Worm (Caenorhabditis elegans) whole organism, L4/young adult: Measurements from ENCODE around the gene gpd-3.

Experiments used
- W03F9.2 ChIP-seq: fragments of 150-350 bp; optimal IDR thresholded peaks from 2 replicates; lab custom pipeline; 2014; ENCODE audit warnings: missing biosample characterization, missing genetic modification characterization
- dao-5 ChIP-seq: sonication (generic microtip); optimal IDR thresholded peaks from 2 replicates; lab custom pipeline; 2016; ENCODE audit warnings: missing genotype, missing genetic modification characterization, moderate library complexity, missing compliant biosample characterization
- him-1 ChIP-seq: sonication (generic microtip); optimal IDR thresholded peaks from 2 replicates; lab custom pipeline; 2016; ENCODE audit warnings: missing genotype, missing genetic modification reagents, missing genetic modification characterization, missing compliant biosample characterization

The gpd-3 gene

DNA sequence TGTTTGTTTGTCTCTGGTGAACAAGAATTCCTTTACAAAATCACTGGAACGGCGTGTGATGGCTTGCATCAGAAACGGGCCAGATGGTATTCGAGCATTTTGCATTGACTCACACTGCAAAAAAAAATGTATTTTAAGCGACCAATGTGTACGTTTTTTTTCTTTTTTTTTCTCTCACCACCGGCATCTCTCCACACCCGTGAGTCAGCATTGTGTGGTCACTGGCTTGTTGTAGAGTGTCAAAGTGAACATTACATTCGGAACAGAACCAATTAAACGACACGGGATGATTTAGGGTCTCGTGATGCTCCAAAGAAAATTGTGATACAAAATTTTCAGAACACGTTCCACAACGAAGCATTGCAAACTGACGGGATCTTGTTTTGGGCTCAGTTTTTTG lies 11.6 kb downstream of the gpd-3 start:
- TF ChIP-seq him-1, result no peak
- no peak for TF ChIP-seq dao-5 (tag; lab: Kevin White, UChicago)
- TF ChIP-seq W03F9.2 (tag; lab: Kevin White, UChicago), result no peak

DNA sequence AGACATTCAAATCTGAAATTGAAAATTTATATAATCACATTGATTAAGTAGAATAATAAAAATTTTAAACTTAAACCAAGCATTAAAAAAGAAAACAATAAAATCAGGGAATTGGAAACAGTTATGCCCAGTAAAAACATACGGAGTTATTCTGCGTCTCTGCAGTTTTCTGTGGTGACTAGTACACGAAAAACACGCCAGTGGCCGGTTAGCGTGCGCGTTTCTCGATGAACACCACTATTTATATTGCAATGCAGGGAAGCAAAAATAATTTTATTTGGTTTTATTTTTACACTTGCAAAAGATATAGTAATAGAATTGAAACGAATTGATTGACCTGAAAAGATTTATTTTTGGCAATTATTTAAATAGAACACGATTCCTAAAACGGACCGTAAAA lies 13.3 kb downstream of the gpd-3 start, which contains the start of gene sec-3:
TSS of gene sec-3 (minus strand) at position 21 of the 400 bp plus-strand sequence.
- TF ChIP-seq dao-5 (tag; lab: Kevin White, UChicago) (no peak), him-1 (peak; percentile 80), W03F9.2 (tag; lab: Kevin White, UChicago) (peak; percentile 93)

DNA sequence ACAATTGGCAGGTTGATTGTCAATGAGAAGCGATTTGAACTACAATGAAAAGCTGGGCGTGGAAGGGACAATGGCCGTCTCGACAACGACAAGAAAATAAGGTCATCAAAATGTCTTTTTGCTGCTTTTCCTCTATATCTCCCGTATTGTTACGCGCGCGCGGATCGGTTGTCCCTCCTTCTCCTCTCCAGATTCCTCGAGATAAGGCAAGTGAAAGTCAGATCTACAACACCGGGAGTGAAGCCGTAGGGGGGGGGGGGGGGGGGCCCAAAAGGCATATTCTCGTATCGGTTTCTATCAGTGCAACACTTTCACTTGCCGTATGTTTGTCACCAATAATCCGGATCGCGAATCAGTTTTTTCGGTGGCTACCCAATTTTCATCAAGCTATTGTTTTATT lies 18.8 kb downstream of the gpd-3 start, which contains the start of gene wrt-2:
TSS of gene wrt-2 (minus strand) at position 46 of the 400 bp plus-strand sequence.
- TF ChIP-seq dao-5 (tag; lab: Kevin White, UChicago), result no peak
- TF ChIP-seq W03F9.2 (tag; lab: Kevin White, UChicago), result no peak
- no peak for TF ChIP-seq him-1

DNA sequence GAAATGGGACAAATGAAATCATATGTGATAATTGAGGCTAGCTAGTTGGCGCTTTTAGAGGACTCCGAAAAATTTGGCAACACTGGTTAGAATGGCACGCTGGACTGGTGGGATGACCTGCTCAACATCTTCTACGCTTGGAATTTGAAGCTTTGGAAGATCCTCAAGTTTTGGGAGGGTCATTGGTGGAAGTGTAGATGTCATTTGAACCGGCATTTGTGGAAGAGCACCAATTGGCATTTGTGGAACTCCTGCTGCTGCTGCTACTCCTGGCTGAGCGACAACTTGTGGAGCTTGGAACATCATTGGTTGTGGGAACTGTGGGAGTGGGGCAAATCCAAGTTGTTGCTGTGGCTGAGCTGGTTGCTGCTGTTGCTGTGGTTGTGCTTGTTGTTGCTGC lies 20.7 kb downstream of the gpd-3 start:
- TF ChIP-seq him-1 (no peak), W03F9.2 (tag; lab: Kevin White, UChicago) (no peak), dao-5 (tag; lab: Kevin White, UChicago) (no peak)

DNA sequence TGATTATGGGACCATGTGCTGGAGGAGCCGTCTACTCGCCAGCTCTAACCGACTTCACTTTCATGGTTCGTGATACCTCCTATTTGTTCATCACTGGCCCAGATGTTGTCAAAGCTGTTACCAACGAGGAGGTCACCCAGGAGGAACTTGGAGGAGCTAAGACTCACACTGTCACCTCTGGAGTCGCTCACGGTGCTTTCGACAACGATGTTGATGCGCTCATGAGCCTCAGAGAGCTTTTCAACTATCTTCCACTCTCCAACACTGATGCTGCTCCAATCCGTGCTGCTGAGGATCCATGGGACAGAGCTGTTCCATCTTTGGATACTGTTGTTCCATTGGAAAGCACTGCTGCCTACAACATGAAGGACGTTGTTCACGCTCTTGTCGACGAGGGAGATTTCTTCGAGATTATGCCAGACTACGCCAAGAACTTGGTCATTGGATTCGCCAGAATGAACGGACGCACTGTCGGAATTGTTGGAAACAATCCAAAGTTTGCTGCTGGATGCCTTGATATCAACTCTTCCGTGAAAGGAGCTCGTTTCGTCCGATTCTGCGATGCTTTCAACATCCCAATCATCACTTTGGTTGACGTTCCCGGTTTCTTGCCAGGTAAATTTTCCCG lies 21.9 kb downstream of the gpd-3 start:
- TF ChIP-seq W03F9.2 (tag; lab: Kevin White, UChicago) (no peak), dao-5 (tag; lab: Kevin White, UChicago) (no peak), him-1 (no peak)

DNA sequence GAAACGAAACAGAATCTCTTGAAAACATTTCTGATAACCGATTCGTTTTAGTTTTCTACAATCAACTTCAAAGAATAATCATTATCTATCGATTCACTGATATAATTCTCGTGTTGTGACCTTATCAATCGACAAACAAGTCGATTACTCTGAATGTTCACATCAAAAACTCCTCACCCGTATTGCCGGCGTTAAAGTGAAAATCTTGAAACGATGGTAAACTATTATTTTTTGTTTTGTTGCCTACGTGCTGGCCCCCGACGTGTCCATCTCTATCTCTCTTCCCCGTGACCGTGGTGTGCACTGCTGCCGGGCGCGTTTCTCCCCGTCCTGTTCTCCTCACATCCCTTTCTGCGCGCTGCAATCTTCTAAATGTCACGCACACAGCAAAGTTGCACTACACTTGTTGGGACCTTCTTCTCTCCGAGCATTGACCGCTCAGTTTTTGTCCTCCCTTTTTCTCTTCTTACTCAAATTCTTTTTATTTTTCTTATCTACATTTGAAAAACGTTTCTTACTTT lies 23.2 kb downstream of the gpd-3 start:
- TF ChIP-seq W03F9.2 (tag; lab: Kevin White, UChicago), result peak; percentile 26
- no peak for TF ChIP-seq dao-5 (tag; lab: Kevin White, UChicago)
- TF ChIP-seq him-1, result no peak

DNA sequence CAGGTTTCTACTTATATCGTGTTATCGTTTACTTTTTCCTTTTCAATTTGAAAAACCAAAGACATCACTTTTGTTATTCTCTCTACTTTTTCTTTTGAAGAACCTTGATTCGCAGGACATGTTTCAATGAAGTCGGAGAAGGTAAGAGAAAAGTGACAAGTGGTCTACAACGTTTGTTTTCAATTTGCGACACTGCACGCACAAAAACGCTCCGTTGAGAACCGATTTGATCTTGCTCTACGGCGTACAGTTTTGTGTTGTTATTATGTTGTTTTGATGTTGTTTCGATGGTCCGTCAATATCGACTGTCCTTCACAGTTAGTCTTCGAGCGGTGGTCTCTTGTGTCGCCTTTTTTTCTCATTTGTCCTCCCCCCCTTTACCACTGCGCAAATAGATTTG lies 23.7 kb downstream of the gpd-3 start, which contains the start of gene pccb-1:
TSS of gene pccb-1 (plus strand) at position 127 of the 400 bp plus-strand sequence.
- TF ChIP-seq dao-5 (tag; lab: Kevin White, UChicago) (no peak), W03F9.2 (tag; lab: Kevin White, UChicago) (no peak), him-1 (no peak)

DNA sequence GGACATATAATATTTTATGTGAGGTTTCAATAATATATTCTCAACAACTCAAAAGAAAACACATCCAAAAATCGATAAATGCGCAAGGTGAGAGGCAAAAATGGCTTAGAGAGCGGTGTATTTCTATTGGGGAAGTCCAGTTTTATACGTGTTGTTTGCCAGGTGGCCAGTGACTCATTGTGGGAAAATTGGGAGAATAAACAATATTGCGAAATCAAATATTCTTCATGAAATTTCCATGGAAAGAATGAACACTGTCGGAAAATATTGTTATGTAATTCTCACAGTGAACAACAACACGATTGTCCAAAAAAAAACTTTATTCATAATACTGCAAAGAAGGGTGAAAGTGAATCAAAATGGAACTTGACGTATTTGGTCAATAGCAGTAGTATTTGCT lies 25.5 kb downstream of the gpd-3 start:
- TF ChIP-seq dao-5 (tag; lab: Kevin White, UChicago) (no peak), him-1 (no peak), W03F9.2 (tag; lab: Kevin White, UChicago) (no peak)

DNA sequence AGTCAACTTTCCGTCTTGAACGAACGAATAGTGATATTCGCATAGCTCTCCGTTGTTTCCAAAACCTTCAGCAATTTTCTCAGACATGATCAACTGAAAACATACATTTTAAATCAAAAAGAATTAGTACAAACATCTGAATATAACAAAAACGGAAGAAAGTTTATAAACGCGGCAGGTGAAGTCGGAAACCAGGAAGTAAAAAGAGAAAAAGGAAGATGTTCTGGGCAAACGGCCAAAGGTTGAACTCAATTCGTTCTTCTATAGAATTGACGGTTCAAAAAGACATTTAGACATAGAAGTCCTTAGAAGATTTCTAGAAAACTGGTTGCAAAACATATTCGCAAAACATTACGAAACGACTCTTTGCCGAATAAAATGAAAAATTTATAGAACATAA lies 25.9 kb downstream of the gpd-3 start, which contains the start of gene F52E4.5:
TSS of gene F52E4.5 (minus strand) at position 101 of the 400 bp plus-strand sequence.
- TF ChIP-seq W03F9.2 (tag; lab: Kevin White, UChicago) (no peak), him-1 (no peak), dao-5 (tag; lab: Kevin White, UChicago) (no peak)

DNA sequence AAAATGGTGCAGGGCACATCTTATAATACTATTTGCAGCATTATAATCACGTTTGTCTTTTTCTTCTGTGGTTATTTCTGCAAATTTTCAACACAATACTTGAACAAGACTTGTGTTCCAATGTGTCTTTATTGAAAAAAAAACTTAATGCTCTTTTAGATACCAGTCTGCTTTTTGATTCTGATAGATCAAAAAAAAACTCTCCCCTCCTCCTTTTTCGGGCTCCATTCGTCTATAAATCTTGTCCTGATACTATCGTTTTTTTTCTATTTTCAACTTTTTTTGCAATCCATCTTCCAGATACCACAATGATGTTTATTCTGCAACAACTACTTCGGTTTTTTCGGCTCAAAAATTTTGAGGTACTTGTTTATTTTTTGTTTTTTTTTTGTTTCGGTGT lies 32.3 kb downstream of the gpd-3 start, which contains the start of gene twk-16:
TSS of gene twk-16 (plus strand) at position 301 of the 400 bp plus-strand sequence.
- TF ChIP-seq dao-5 (tag; lab: Kevin White, UChicago) (no peak), W03F9.2 (tag; lab: Kevin White, UChicago) (no peak), him-1 (no peak)

DNA sequence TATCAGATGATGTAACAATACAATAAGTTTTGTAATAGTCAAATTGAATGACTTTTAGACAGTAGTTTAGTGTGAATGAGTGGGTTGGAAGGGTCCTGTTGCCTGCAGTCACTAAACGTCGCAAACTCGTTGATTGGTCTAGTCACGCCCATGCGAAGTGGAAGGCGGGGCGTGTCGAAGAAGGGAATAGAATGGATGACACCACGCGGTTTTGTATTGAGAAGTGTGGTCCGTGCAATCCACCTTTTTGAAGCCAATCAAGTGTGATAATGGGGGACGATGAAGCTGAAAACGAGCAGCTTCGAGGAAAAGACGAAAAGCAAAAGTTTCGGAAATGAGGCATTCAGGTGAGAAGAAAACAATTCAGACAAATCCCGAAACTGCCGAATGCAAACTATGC lies 42.8 kb downstream of the gpd-3 start, which contains the start of gene ceh-31:
TSS of gene ceh-31 (minus strand) at position 101 of the 400 bp plus-strand sequence.
- no peak for TF ChIP-seq W03F9.2 (tag; lab: Kevin White, UChicago)

DNA sequence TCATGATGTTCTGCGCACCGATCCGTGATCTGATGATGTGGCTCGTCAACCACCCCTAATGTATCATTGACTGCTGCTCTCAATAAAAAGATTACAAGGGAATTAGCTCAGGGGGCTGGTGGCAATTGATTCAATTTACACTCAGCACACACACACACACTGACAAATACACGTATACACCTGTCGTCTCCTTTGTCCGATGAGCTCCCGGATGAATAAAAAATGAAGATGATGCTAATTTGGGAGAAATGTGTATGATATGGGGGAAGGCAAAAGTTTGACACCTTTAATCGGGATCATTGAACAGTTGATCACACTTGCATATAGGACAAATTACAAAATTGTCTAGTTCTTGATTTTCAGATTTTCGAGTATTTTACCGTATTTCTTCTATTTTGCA lies 46.1 kb downstream of the gpd-3 start:
- TF ChIP-seq dao-5 (tag; lab: Kevin White, UChicago) (no peak), W03F9.2 (tag; lab: Kevin White, UChicago) (no peak), him-1 (no peak)

DNA sequence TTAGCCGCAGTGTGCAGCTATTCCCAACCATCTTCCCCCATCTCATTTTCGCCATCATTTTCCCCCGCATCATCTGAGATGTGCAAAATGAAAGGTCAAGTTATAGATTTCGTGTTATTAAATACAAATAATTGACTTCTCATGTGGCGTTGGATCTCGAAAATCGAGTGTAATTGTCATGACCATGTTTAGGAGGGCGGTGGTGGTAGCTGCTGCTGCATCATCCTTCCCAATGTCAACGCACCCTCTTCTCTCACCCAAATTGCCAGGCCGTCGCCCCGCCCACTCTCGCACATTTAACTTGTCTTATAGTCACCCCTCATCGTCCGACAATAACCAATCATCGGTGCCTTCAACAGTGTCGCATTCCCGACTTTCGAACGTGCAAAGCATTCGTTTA lies 49.9 kb downstream of the gpd-3 start, which contains the start of gene ceh-30:
TSS of gene ceh-30 (plus strand) at position 301 of the 400 bp plus-strand sequence.
- no peak for TF ChIP-seq dao-5 (tag; lab: Kevin White, UChicago)
- TF ChIP-seq him-1, result no peak
- no peak for TF ChIP-seq W03F9.2 (tag; lab: Kevin White, UChicago)
